Fruit fly (Drosophila melanogaster): ENCODE results near the gene CG42819.

The CG42819 gene

dm6 chr2L:8418113-8418885 is 29.2 kb upstream of the CG42819 start:
- TF ChIP-seq noc (tag; optimal IDR thresholded peaks at IDR 0.05), result no peak

DNA sequence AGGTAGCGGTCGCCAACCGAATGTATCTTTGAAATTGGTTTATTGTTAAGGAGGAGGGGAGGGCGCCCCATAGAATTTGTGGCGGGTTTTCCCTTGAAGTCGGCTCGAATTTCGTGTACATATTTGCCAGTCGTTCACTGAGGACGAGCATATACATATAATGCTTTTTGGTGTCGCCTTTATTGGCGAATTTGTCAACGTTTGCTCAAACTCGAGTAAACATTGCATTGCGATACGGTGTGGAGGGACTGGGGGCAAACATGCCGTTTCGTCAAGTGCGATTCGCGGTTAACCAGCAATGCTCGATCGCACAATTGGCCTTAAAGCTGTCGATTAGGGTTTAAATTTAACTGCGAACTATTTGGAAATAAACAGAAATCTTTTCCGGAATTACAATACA is 28.4 kb upstream of the CG42819 start:
- TF ChIP-seq noc (tag; optimal IDR thresholded peaks at IDR 0.05), result no peak

- TF ChIP-seq noc (tag; optimal IDR thresholded peaks at IDR 0.05), result peak; percentile 21
Observed at dm6 chr2L:8416350-8417046, 27.4 kb upstream of the CG42819 start.

- TF ChIP-seq noc (tag; optimal IDR thresholded peaks at IDR 0.05), result no peak
Observed at dm6 chr2L:8414887-8415883, 26.1 kb upstream of the CG42819 start, which contains the start of the genes CG13398 and Akap200. Gene CG13398 (minus strand): TSS chr2L:8415256. Gene Akap200 (plus strand): TSS chr2L:8415690.

dm6 chr2L:8411530-8411929 is 22.4 kb upstream of the CG42819 start, which contains the start of gene Naglu:
Gene Naglu (minus strand): TSS chr2L:8411868.
- TF ChIP-seq noc (tag; optimal IDR thresholded peaks at IDR 0.05), result no peak

- peak; percentile 44 for TF ChIP-seq noc (tag; optimal IDR thresholded peaks at IDR 0.05)
Observed at dm6 chr2L:8403286-8404270, 14.4 kb upstream of the CG42819 start, which contains the start of gene emb. Gene emb (plus strand): TSS chr2L:8403573.

- no peak for TF ChIP-seq noc (tag; optimal IDR thresholded peaks at IDR 0.05)
Observed at dm6 chr2L:8402928-8403285, 13.8 kb upstream of the CG42819 start, which contains the start of gene fy. Gene fy (minus strand): TSS chr2L:8403280.

- no peak for TF ChIP-seq noc (tag; optimal IDR thresholded peaks at IDR 0.05)
Observed at dm6 chr2L:8399863-8400598, 10.9 kb upstream of the CG42819 start, which contains the start of gene CG31898. Gene CG31898 (plus strand): TSS chr2L:8400421.

dm6 chr2L:8398721-8399120 is 9.6 kb upstream of the CG42819 start, which contains the start of gene CG13386:
Gene CG13386 (plus strand): TSS chr2L:8399021.
- no peak for TF ChIP-seq noc (tag; optimal IDR thresholded peaks at IDR 0.05)

- TF ChIP-seq noc (tag; optimal IDR thresholded peaks at IDR 0.05), result no peak
Observed at dm6 chr2L:8395996-8396699, 7.0 kb upstream of the CG42819 start, which contains the start of the genes Peritrophin-15a and CG13385. Gene Peritrophin-15a (minus strand): TSS chr2L:8396096. Gene CG13385 (plus strand): TSS chr2L:8396649.

dm6 chr2L:8394840-8395239 is 5.7 kb upstream of the CG42819 start, which contains the start of gene Peritrophin-15b:
Gene Peritrophin-15b (minus strand): TSS chr2L:8394940.
- no peak for TF ChIP-seq noc (tag; optimal IDR thresholded peaks at IDR 0.05)

- no peak for TF ChIP-seq noc (tag; optimal IDR thresholded peaks at IDR 0.05)
Observed at dm6 chr2L:8394180-8394579, 5.0 kb upstream of the CG42819 start, which contains the start of gene lectin-29Ca. Gene lectin-29Ca (minus strand): TSS chr2L:8394280.

DNA sequence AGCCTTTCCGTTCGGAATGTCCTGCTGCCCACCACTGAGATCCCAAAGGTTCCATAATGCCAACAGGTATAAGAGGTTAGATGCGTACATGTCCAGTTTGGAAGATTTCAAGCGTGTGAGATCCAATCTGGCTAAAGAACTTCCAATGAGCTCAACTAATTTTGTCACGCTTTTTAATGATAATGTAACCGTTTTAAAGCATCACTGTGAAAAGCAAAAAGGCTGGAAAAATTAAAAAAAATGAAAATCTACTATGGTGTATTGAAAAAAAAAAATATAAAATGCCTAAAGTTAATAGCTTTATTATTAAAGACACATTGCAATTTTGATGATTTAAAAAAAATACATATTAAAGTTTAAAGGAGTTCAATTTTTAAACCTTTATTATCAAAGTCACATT is 4.0 kb upstream of the CG42819 start, which contains the start of gene Acp29AB:
Gene Acp29AB (minus strand): TSS at position 101 of the 400 bp plus-strand sequence.
- TF ChIP-seq noc (tag; optimal IDR thresholded peaks at IDR 0.05), result no peak
